Worm (Caenorhabditis elegans) whole organism, L4 larva: Measurements from ENCODE around the gene M162.5.

Experiments
- D1046.2 ChIP-seq: fragments of 200-800 bp; sonication (Bioruptor generic); IDR thresholded peaks from 2 replicates; pipeline ENCODE4 v1.3.6; 2022; ENCODE audit warnings: missing genetic modification characterization, missing compliant biosample characterization
- F26F4.8 ChIP-seq: fragments of 200-800 bp; sonication (Bioruptor generic); conservative IDR thresholded peaks from 2 replicates; pipeline ENCODE4 v1.3.6; 2022; ENCODE audit warnings: missing genetic modification characterization, missing compliant biosample characterization
- F49E8.2 ChIP-seq: sonication (generic microtip); optimal IDR thresholded peaks from 2 replicates; lab custom pipeline; 2016; ENCODE audit warnings: missing compliant biosample characterization, mild to moderate bottlenecking, missing genetic modification characterization, borderline replicate concordance
- Y105C5A.15 ChIP-seq: fragments of 200-800 bp; sonication (Bioruptor generic); IDR thresholded peaks from 2 replicates; pipeline ENCODE4 v1.3.6; 2022; ENCODE audit warnings: missing genetic modification characterization, missing compliant biosample characterization
- Y5F2A.4 ChIP-seq: fragments of 200-800 bp; sonication (Bioruptor generic); optimal IDR thresholded peaks from 2 replicates; lab custom pipeline; 2018; ENCODE audit warnings: mild to moderate bottlenecking, missing genetic modification characterization, missing compliant biosample characterization
- Y75B8A.6 ChIP-seq: fragments of 200-800 bp; sonication (Bioruptor generic); IDR thresholded peaks from 2 replicates; pipeline ENCODE4 v1.3.6; 2022; ENCODE audit warnings: missing genetic modification reagents, missing genetic modification characterization, missing compliant biosample characterization
- ZK337.2 ChIP-seq: fragments of 200-800 bp; sonication (Bioruptor generic); IDR thresholded peaks from 2 replicates; pipeline ENCODE4 v1.3.6; 2022; ENCODE audit warnings: missing genetic modification reagents, missing genetic modification characterization, missing compliant biosample characterization
- aha-1 ChIP-seq: fragments of 150-350 bp; peaks from one replicate; lab custom pipeline; 2014; ENCODE audit warnings: missing biosample characterization, missing genetic modification characterization
- attf-4 ChIP-seq: sonication (generic microtip); optimal IDR thresholded peaks from 3 replicates; lab custom pipeline; 2017; ENCODE audit warnings: missing biosample characterization, missing genetic modification characterization
- ceh-32 ChIP-seq: sonication (generic microtip); optimal IDR thresholded peaks from 2 replicates; lab custom pipeline; 2016; ENCODE audit warnings: mild to moderate bottlenecking, missing genetic modification characterization, missing compliant biosample characterization; ENCODE audit not compliant: poor library complexity
- ceh-44 ChIP-seq: fragments of 200-800 bp; sonication (Bioruptor generic); IDR thresholded peaks from 2 replicates; pipeline ENCODE4 v1.3.6; 2022; ENCODE audit warnings: missing genetic modification reagents, missing genetic modification characterization, missing compliant biosample characterization
- ces-1 ChIP-seq: fragments of 150-350 bp; sonication (generic microtip); optimal IDR thresholded peaks from 4 replicates; lab custom pipeline; 2014; ENCODE audit warnings: missing biosample characterization, missing genetic modification reagents, missing genetic modification characterization
- ctbp-1 ChIP-seq: fragments of 200-800 bp; sonication (Bioruptor generic); IDR thresholded peaks from 2 replicates; pipeline ENCODE4 v1.3.6; 2022; ENCODE audit warnings: missing genetic modification reagents, missing genetic modification characterization, missing compliant biosample characterization
- dmd-9 ChIP-seq: fragments of 200-800 bp; sonication (Bioruptor generic); IDR thresholded peaks from 2 replicates; pipeline ENCODE4 v1.3.6; 2022; ENCODE audit warnings: missing genetic modification reagents, missing genetic modification characterization, missing compliant biosample characterization
- duxl-1 ChIP-seq: sonication (generic microtip); optimal IDR thresholded peaks from 2 replicates; lab custom pipeline; 2016; ENCODE audit warnings: mild to moderate bottlenecking, missing genetic modification characterization, moderate library complexity, missing compliant biosample characterization; ENCODE audit not compliant: poor library complexity
- dve-1 ChIP-seq: sonication (generic microtip); optimal IDR thresholded peaks from 2 replicates; lab custom pipeline; 2017; ENCODE audit warnings: antibody characterized with exemption, mild to moderate bottlenecking, missing genetic modification characterization, missing compliant biosample characterization; ENCODE audit not compliant: insufficient read depth
- egl-43 ChIP-seq: fragments of 200-800 bp; sonication (Bioruptor generic); IDR thresholded peaks from 2 replicates; pipeline ENCODE4 v1.3.6; 2022; ENCODE audit warnings: missing genetic modification reagents, missing genetic modification characterization, missing compliant biosample characterization
- hlh-11 ChIP-seq: fragments of 200-800 bp; sonication (Bioruptor generic); optimal IDR thresholded peaks from 2 replicates; lab custom pipeline; 2018; ENCODE audit warnings: mild to moderate bottlenecking, missing genetic modification characterization, missing compliant biosample characterization
- hmg-1.1 ChIP-seq: fragments of 200-800 bp; sonication (Bioruptor generic); IDR thresholded peaks from 2 replicates; pipeline ENCODE4 v1.3.6; 2022; ENCODE audit warnings: missing genetic modification reagents, missing genetic modification characterization, missing compliant biosample characterization
- lim-7 ChIP-seq: fragments of 200-800 bp; sonication (Bioruptor generic); IDR thresholded peaks from 2 replicates; pipeline ENCODE4 v1.3.6; 2022; ENCODE audit warnings: missing genetic modification characterization, missing compliant biosample characterization
- lin-13 ChIP-seq: fragments of 150-350 bp; optimal IDR thresholded peaks from 2 replicates; lab custom pipeline; 2014; ENCODE audit warnings: missing biosample characterization, missing genetic modification reagents, missing genetic modification characterization
- lin-38 ChIP-seq: fragments of 200-800 bp; sonication (Bioruptor generic); IDR thresholded peaks from 2 replicates; pipeline ENCODE4 v1.3.6; 2022; ENCODE audit warnings: missing genetic modification reagents, missing genetic modification characterization, missing compliant biosample characterization
- lir-3 ChIP-seq: sonication (generic microtip); optimal IDR thresholded peaks from 2 replicates; lab custom pipeline; 2016; ENCODE audit warnings: mild to moderate bottlenecking, missing genetic modification characterization, missing compliant biosample characterization
- lsy-2 ChIP-seq, 2 experiments: fragments of 150-350 bp in 1 of 2; sonication (generic microtip) in 1 of 2; optimal IDR thresholded peaks; 2 replicates each; lab custom pipeline; 2014 to 2017; ENCODE audit warnings: missing biosample characterization in 2 of 2, missing genetic modification characterization in 2 of 2
- madf-5 ChIP-seq, 2 experiments: fragments of 200-800 bp; sonication (Bioruptor generic); IDR thresholded peaks; 2 replicates each; pipeline ENCODE4 v1.3.6; 2022; ENCODE audit warnings: missing compliant biosample characterization in 2 of 2, missing genetic modification characterization in 2 of 2
- mdl-1 ChIP-seq, 2 experiments: fragments of 150-350 bp in 1 of 2; sonication (generic microtip) in 1 of 2; optimal IDR thresholded peaks; 2 replicates each; lab custom pipeline; 2014 to 2017; ENCODE audit warnings: missing biosample characterization in 2 of 2, missing genetic modification characterization in 2 of 2
- nhr-111 ChIP-seq: fragments of 200-800 bp; sonication (Bioruptor generic); optimal IDR thresholded peaks from 2 replicates; lab custom pipeline; 2018; ENCODE audit warnings: mild to moderate bottlenecking, missing genetic modification characterization, missing compliant biosample characterization
- nhr-237 ChIP-seq: sonication (generic microtip); optimal IDR thresholded peaks from 2 replicates; lab custom pipeline; 2017; ENCODE audit warnings: missing biosample characterization, missing genetic modification characterization
- nhr-42 ChIP-seq: fragments of 200-800 bp; sonication (Bioruptor generic); IDR thresholded peaks from 2 replicates; pipeline ENCODE4 v1.3.6; 2022; ENCODE audit warnings: missing genetic modification characterization, missing compliant biosample characterization
- nhr-76 ChIP-seq: fragments of 150-350 bp; optimal IDR thresholded peaks from 2 replicates; lab custom pipeline; 2014; ENCODE audit warnings: missing biosample characterization, missing genetic modification characterization
- pqm-1 ChIP-seq: sonication (generic microtip); optimal IDR thresholded peaks from 2 replicates; lab custom pipeline; 2017; ENCODE audit warnings: missing biosample characterization, missing genetic modification characterization
- saeg-2 ChIP-seq: fragments of 200-800 bp; sonication (Bioruptor generic); IDR thresholded peaks from 2 replicates; pipeline ENCODE4 v1.3.6; 2022; ENCODE audit warnings: missing genetic modification reagents, missing genetic modification characterization, missing compliant biosample characterization
- sdz-12 ChIP-seq: fragments of 200-800 bp; sonication (Bioruptor generic); optimal IDR thresholded peaks from 2 replicates; lab custom pipeline; 2018; ENCODE audit warnings: mild to moderate bottlenecking, missing genetic modification characterization, missing compliant biosample characterization
- set-16 ChIP-seq: fragments of 200-800 bp; sonication (Bioruptor generic); IDR thresholded peaks from 2 replicates; pipeline ENCODE4 v1.3.6; 2022; ENCODE audit warnings: missing genetic modification reagents, missing genetic modification characterization, missing compliant biosample characterization
- snpc-1.2 ChIP-seq: fragments of 200-800 bp; sonication (Bioruptor generic); IDR thresholded peaks from 2 replicates; pipeline ENCODE4 v1.3.6; 2022; ENCODE audit warnings: missing genetic modification reagents, missing genetic modification characterization, missing compliant biosample characterization
- spr-1 ChIP-seq: sonication (generic microtip); optimal IDR thresholded peaks from 2 replicates; lab custom pipeline; 2016; ENCODE audit warnings: mild to moderate bottlenecking, missing genetic modification characterization, missing compliant biosample characterization
- tag-97 ChIP-seq: fragments of 200-800 bp; sonication (Bioruptor generic); IDR thresholded peaks from 2 replicates; pipeline ENCODE4 v1.3.6; 2022; ENCODE audit warnings: missing genetic modification characterization, missing compliant biosample characterization
- unc-130 ChIP-seq: sonication (generic microtip); optimal IDR thresholded peaks from 2 replicates; lab custom pipeline; 2016; ENCODE audit warnings: missing genetic modification reagents, missing genetic modification characterization, missing compliant biosample characterization
- vab-7 ChIP-seq: fragments of 200-800 bp; sonication (Bioruptor generic); IDR thresholded peaks from 2 replicates; pipeline ENCODE4 v1.3.6; 2022; ENCODE audit warnings: missing genetic modification reagents, missing genetic modification characterization, missing compliant biosample characterization
- zip-11 ChIP-seq: fragments of 200-800 bp; sonication (Bioruptor generic); IDR thresholded peaks from 2 replicates; pipeline ENCODE4 v1.3.6; 2022; ENCODE audit warnings: missing genetic modification characterization, missing compliant biosample characterization
- ztf-11 ChIP-seq: fragments of 150-350 bp; optimal IDR thresholded peaks from 2 replicates; lab custom pipeline; 2014; ENCODE audit warnings: missing biosample characterization, missing genetic modification characterization

Gene M162.5

DNA sequence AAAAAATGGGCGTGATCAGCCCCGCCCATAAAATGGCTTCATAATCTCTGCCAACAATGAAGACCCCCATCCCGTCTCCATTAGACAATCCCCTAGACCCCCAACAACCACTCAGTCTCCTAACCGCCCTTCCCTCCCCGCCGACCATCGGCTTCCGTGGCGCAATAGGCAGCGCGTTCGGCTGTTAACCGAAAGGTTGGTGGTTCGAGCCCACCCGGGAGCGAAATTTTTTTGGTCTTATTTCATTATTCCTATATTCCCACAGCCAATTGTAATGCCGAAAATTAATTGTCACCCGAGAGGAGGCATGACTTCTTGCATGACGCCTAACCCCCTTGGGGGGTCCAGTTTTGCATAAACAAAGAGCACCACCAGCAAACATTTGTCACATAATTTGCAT is 38.0 kb upstream of the M162.5 start (continued):
- TF ChIP-seq F49E8.2 (tag; lab: Kevin White, UChicago), result no peak
- TF ChIP-seq dve-1 (tag; lab: Kevin White, UChicago), result no peak
- no peak for TF ChIP-seq tag-97
- TF ChIP-seq nhr-237 (tag; lab: Kevin White, UChicago), result no peak
- 0 out of 2 replicates have a peak, but pooled peaks have one; percentile 39 for TF ChIP-seq snpc-1.2 (GFP tag; lab: Robert Waterston, UW)
- TF ChIP-seq unc-130 (GFP tag; lab: Kevin White, UChicago), result no peak
- TF ChIP-seq ceh-44, result no peak
- no peak for TF ChIP-seq lsy-2 (tag; optimal IDR thresholded peaks at IDR 0.05; lab: Kevin White, UChicago)
- TF ChIP-seq ctbp-1 (GFP tag; lab: Robert Waterston, UW), result peak; percentile 16; the same call in 1 of the 2 replicates
- no peak for TF ChIP-seq sdz-12
- peak; percentile 27 for TF ChIP-seq hlh-11 (tag; lab: Kevin White, UChicago)
- TF ChIP-seq zip-11, result no peak
- TF ChIP-seq Y75B8A.6 (GFP tag; lab: Robert Waterston, UW), result no peak
- peak; percentile 47 for TF ChIP-seq lin-38 (GFP tag; lab: Robert Waterston, UW)
- TF ChIP-seq ztf-11 (tag; lab: Kevin White, UChicago), result no peak
- TF ChIP-seq hmg-1.1, result peak; percentile 67
- TF ChIP-seq Y105C5A.15 (GFP tag; lab: Robert Waterston, UW), result no peak
- TF ChIP-seq saeg-2 (GFP tag; lab: Robert Waterston, UW), result 0 out of 2 replicates have a peak, but pooled peaks have one; percentile 56
- TF ChIP-seq nhr-42 (GFP tag; lab: Robert Waterston, UW), result 0 out of 2 replicates have a peak, but pooled peaks have one; percentile 51
- TF ChIP-seq vab-7 (GFP tag; lab: Robert Waterston, UW), result 0 out of 2 replicates have a peak, but pooled peaks have one; percentile 44
- TF ChIP-seq Y5F2A.4 (GFP tag; lab: Kevin White, UChicago), result peak; percentile 35
- TF ChIP-seq, all 104 proteins: peak for 25

DNA sequence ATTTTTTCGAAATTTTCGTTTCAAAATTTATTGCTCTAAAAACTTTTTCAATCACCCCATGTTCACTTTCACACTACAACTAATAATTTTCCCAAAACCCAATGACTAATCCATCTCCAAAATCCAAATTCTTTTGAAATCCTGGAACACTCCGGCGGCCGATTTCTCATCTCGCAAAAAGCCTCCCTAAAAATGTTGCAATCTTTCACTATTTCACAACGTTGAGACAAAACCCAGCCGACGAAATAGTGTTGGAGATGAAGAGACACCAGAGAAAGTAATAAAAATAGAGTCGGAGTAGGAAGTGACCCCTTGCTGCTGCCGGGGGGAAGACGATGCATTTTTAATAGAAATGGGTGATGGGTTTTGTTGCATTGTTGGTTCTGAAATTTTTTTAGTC is 36.3 kb upstream of the M162.5 start:
- TF ChIP-seq nhr-111 (no peak), attf-4 (no peak), aha-1 (peak; percentile 75), tag-97 (no peak)

DNA sequence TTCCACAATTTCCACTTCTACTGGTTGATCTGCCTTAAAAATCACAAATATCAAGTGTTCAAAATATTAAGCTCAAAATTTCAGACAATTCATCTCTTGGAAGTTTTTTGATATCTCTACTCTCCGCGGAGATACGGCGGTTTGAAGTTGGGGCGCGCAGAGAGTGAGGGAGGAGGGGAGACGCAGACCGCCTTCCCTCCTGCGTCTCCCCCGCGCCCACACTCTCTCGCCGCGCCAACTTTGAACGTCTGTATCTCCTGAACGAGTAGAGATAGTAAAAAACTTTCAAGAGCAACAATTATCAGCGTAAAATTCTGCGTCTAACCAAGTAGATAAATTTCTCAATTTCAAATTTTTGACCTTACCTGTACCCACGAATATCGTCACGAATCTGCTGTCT is 32.9 kb upstream of the M162.5 start:
- no peak for TF ChIP-seq F49E8.2 (tag; lab: Kevin White, UChicago)
- peak; percentile 75 for TF ChIP-seq set-16 (GFP tag; lab: Robert Waterston, UW)
- no peak for TF ChIP-seq D1046.2 (GFP tag; lab: Robert Waterston, UW)
- peak; percentile 9 for TF ChIP-seq lin-13
- TF ChIP-seq ceh-32, result no peak
- TF ChIP-seq, all 104 proteins: peak for 2

DNA sequence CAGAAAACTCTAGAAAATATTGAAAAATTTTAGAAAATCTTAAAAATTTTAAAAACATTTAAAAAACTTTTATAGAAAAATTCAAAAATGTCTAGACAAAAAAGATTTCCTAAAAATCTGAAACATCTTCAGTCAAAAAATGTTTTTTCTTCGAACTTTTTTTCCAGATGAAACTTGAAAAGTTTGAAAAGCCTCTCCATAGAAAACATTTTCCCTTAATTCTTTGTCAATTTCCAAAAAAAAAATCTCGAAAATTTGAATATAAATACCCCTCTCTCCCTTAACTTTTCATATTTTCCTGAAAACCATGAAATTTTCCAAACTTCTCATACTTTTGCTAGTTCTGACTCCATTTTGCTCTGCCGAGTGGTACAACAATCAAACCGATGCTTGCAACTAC is 32.1 kb upstream of the M162.5 start, which contains the start of gene Y116F11A.3:
Gene Y116F11A.3 (plus strand): TSS at position 301 of the 400 bp plus-strand sequence.
- TF ChIP-seq ctbp-1 (GFP tag; lab: Robert Waterston, UW) (no peak), aha-1 (no peak), lir-3 (no peak), madf-5 (GFP tag; IDR thresholded peaks at IDR 0.05; lab: Robert Waterston, UW) (no peak), ces-1 (no peak), lim-7 (GFP tag; lab: Robert Waterston, UW) (no peak), nhr-237 (tag; lab: Kevin White, UChicago) (no peak), pqm-1 (no peak)

DNA sequence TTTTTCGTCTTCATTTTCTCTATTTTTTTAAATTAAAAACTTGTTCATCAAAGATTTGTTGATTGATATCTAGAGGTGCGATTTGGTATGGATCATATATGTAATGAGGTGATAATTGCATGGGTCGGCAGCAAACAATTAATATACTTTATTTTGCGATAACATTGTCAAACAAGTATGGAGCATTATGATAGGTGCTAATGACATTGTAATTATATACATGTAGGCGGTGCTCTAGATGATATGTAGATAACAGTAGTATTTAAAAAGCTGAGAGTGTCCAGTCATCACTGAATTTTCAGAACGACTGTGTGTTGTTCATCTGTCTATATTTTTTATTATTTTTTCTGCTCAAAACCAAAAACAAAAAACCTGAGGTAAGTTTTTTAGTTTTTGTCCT is 30.6 kb upstream of the M162.5 start, which contains the start of gene Y116F11A.1:
Gene Y116F11A.1 (plus strand): TSS at position 301 of the 400 bp plus-strand sequence.
- TF ChIP-seq pqm-1 (no peak), spr-1 (tag; lab: Kevin White, UChicago) (no peak), F26F4.8 (GFP tag; lab: Robert Waterston, UW) (no peak), ZK337.2 (no peak), ces-1 (no peak), dmd-9 (GFP tag; lab: Robert Waterston, UW) (no peak), egl-43 (GFP tag; lab: Robert Waterston, UW) (no peak), nhr-76 (no peak), mdl-1 (tag; optimal IDR thresholded peaks at IDR 0.05; lab: Kevin White, UChicago) (no peak), duxl-1 (tag; lab: Kevin White, UChicago) (no peak), ceh-44 (no peak)
